Fruit fly (Drosophila melanogaster) whole organism, adult: Measurements from ENCODE around the gene CG31473.

Experiments used
- CG12768 ChIP-seq: fragments of 200-800 bp; sonication (Bioruptor generic); optimal IDR thresholded peaks from 2 replicates; lab custom pipeline; 2017; ENCODE audit warnings: missing biosample characterization, missing genetic modification characterization, mild to moderate bottlenecking, moderate library complexity, missing genetic modification reagents
- CG14711 ChIP-seq: fragments of 200-800 bp; sonication (Bioruptor generic); optimal IDR thresholded peaks from 2 replicates; lab custom pipeline; 2018; ENCODE audit warnings: missing biosample characterization, mild to moderate bottlenecking, missing genetic modification characterization, moderate library complexity
- Crg-1 ChIP-seq: fragments of 200-800 bp; sonication (Bioruptor generic); optimal IDR thresholded peaks from 2 replicates; lab custom pipeline; 2016; ENCODE audit warnings: missing biosample characterization, missing genetic modification characterization
- cic ChIP-seq: fragments of 200-800 bp; sonication (Bioruptor generic); optimal IDR thresholded peaks from 2 replicates; lab custom pipeline; 2017; ENCODE audit warnings: missing biosample characterization, mild to moderate bottlenecking, missing genetic modification characterization, moderate library complexity
- kay ChIP-seq: fragments of 200-800 bp; sonication (Bioruptor generic); peaks from one replicate; lab custom pipeline; 2016; ENCODE audit warnings: missing biosample characterization, missing genetic modification characterization, borderline replicate concordance
- ovo ChIP-seq: fragments of 200-800 bp; sonication (Bioruptor generic); optimal IDR thresholded peaks from 2 replicates; lab custom pipeline; 2016; ENCODE audit warnings: missing biosample characterization, missing genetic modification characterization

DNA sequence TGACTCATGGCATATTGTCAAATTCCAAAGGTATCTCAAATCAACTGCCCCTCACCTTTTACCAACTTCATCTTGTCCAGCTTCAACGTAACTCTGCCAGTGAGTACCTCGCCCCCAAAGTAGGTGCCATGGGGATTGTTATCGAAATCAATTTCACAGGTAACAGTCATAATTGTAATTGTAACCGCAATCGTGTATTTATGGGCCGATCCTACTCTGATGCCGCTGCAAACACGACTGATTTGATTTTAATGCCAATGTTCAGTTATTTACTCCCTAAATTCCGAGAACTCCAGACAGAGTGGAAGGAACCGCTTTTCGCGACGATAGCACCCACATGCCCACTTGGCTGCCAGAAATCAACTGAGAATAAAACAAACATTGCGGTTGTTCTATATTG, 25.8 kb upstream of the CG31473 start, which contains the start of gene CG18745:
- TF ChIP-seq Crg-1 (GFP tag; lab: Kevin White, UChicago) (no peak), cic (GFP tag; lab: Kevin White, UChicago) (peak; percentile 46), ovo (GFP tag; lab: Kevin White, UChicago) (no peak), kay (GFP tag; lab: Kevin White, UChicago) (peak; percentile 51), CG12768 (GFP tag; lab: Kevin White, UChicago) (no peak), CG14711 (tag; lab: Kevin White, UChicago) (no peak)
